Fruit fly (Drosophila melanogaster) whole organism, prepupa: ENCODE results near the gene FER.

Experiments
- Blimp-1 ChIP-seq: fragments of 200-800 bp; sonication (Bioruptor generic); optimal IDR thresholded peaks from 3 replicates; lab custom pipeline; 2017; ENCODE audit warnings: missing biosample characterization, missing genetic modification characterization, mild to moderate bottlenecking, moderate library complexity, missing genetic modification reagents
- CG11294 ChIP-seq: fragments of 200-800 bp; sonication (Bioruptor generic); IDR thresholded peaks from 2 replicates; pipeline ENCODE4 v1.3.6; 2022; ENCODE audit warnings: missing biosample characterization, missing genetic modification characterization
- CG11762 ChIP-seq: fragments of 200-800 bp; sonication (Bioruptor generic); optimal IDR thresholded peaks from 3 replicates; lab custom pipeline; 2016; ENCODE audit warnings: missing biosample characterization, missing genetic modification characterization; ENCODE audit not compliant: insufficient read depth
- CG11902 ChIP-seq: fragments of 200-800 bp; sonication (Bioruptor generic); optimal IDR thresholded peaks from 3 replicates; lab custom pipeline; 2016; ENCODE audit warnings: missing biosample characterization, missing genetic modification characterization
- CG15336 ChIP-seq: fragments of 200-800 bp; sonication (Bioruptor generic); IDR thresholded peaks from 2 replicates; pipeline ENCODE4 v1.3.6; 2022; ENCODE audit warnings: missing biosample characterization, missing genetic modification characterization
- CG1621 ChIP-seq: fragments of 200-800 bp; sonication (Bioruptor generic); optimal IDR thresholded peaks from 3 replicates; lab custom pipeline; 2018; ENCODE audit warnings: missing biosample characterization, mild to moderate bottlenecking, missing genetic modification characterization
- CG16779 ChIP-seq: fragments of 200-800 bp; sonication (Bioruptor generic); optimal IDR thresholded peaks from 3 replicates; lab custom pipeline; 2017; ENCODE audit warnings: missing biosample characterization, mild to moderate bottlenecking, missing genetic modification characterization
- CG31627 ChIP-seq: fragments of 200-800 bp; sonication (Bioruptor generic); optimal IDR thresholded peaks from 3 replicates; lab custom pipeline; 2016; ENCODE audit warnings: missing biosample characterization, missing genetic modification characterization
- CG32006 ChIP-seq: fragments of 200-800 bp; sonication (Bioruptor generic); optimal IDR thresholded peaks from 3 replicates; lab custom pipeline; 2017; ENCODE audit warnings: missing biosample characterization, mild to moderate bottlenecking, missing genetic modification characterization
- CG3919 ChIP-seq: fragments of 200-800 bp; sonication (Bioruptor generic); optimal IDR thresholded peaks from 3 replicates; lab custom pipeline; 2016; ENCODE audit warnings: missing biosample characterization, missing genetic modification characterization
- CG6163 ChIP-seq: fragments of 200-800 bp; sonication (Bioruptor generic); IDR thresholded peaks from 3 replicates; pipeline ENCODE4 v1.3.6; 2022; ENCODE audit warnings: missing biosample characterization, missing genetic modification characterization
- CG6792 ChIP-seq: fragments of 200-800 bp; sonication (Bioruptor generic); optimal IDR thresholded peaks from 3 replicates; lab custom pipeline; 2016; ENCODE audit warnings: missing biosample characterization, missing genetic modification characterization
- CG6808 ChIP-seq: fragments of 200-800 bp; sonication (Bioruptor generic); optimal IDR thresholded peaks from 3 replicates; lab custom pipeline; 2017; ENCODE audit warnings: missing biosample characterization, missing genetic modification characterization, mild to moderate bottlenecking, moderate library complexity, missing genetic modification reagents
- CG6854 ChIP-seq: fragments of 200-800 bp; sonication (Bioruptor generic); optimal IDR thresholded peaks from 2 replicates; lab custom pipeline; 2017; ENCODE audit warnings: missing biosample characterization, mild to moderate bottlenecking, missing genetic modification characterization
- CG7368 ChIP-seq: fragments of 200-800 bp; sonication (Bioruptor generic); optimal IDR thresholded peaks from 3 replicates; lab custom pipeline; 2016; ENCODE audit warnings: missing biosample characterization, missing genetic modification characterization
- CG8119 ChIP-seq: fragments of 200-800 bp; sonication (Bioruptor generic); IDR thresholded peaks from 3 replicates; pipeline ENCODE4 v1.3.6; 2022; ENCODE audit warnings: missing biosample characterization, missing genetic modification characterization
- CG8319 ChIP-seq: fragments of 200-800 bp; sonication (Bioruptor generic); optimal IDR thresholded peaks from 3 replicates; lab custom pipeline; 2016; ENCODE audit warnings: missing biosample characterization, missing genetic modification characterization
- CG8632 ChIP-seq: fragments of 200-800 bp; sonication (Bioruptor generic); optimal IDR thresholded peaks from 3 replicates; lab custom pipeline; 2016; ENCODE audit warnings: missing biosample characterization, missing genetic modification characterization
- CG9139 ChIP-seq: fragments of 200-800 bp; sonication (Bioruptor generic); optimal IDR thresholded peaks from 3 replicates; lab custom pipeline; 2017; ENCODE audit warnings: missing biosample characterization, mild to moderate bottlenecking, missing genetic modification characterization
- Eip78C ChIP-seq: fragments of 200-800 bp; sonication (Bioruptor generic); peaks from one replicate; lab custom pipeline; 2016; ENCODE audit warnings: missing biosample characterization, missing genetic modification characterization
- Eip93F ChIP-seq: fragments of 200-800 bp; sonication (Bioruptor generic); optimal IDR thresholded peaks from 2 replicates; lab custom pipeline; 2016; ENCODE audit warnings: missing biosample characterization, mild to moderate bottlenecking, missing genetic modification characterization
- Ets21C ChIP-seq: fragments of 200-800 bp; sonication (Bioruptor generic); optimal IDR thresholded peaks from 3 replicates; lab custom pipeline; 2016; ENCODE audit warnings: missing biosample characterization, missing genetic modification characterization
- Ets96B ChIP-seq: fragments of 200-800 bp; optimal IDR thresholded peaks from 2 replicates; lab custom pipeline; 2019; ENCODE audit warnings: missing biosample characterization, mild to moderate bottlenecking, missing genetic modification characterization, moderate library complexity
- Hr39 ChIP-seq: fragments of 200-800 bp; sonication (Bioruptor generic); optimal IDR thresholded peaks from 2 replicates; lab custom pipeline; 2016; ENCODE audit warnings: missing biosample characterization, missing genetic modification characterization
- Hr4 ChIP-seq: fragments of 200-800 bp; sonication (Bioruptor generic); optimal IDR thresholded peaks from 3 replicates; lab custom pipeline; 2016; ENCODE audit warnings: missing biosample characterization, missing genetic modification characterization
- Met ChIP-seq: fragments of 200-800 bp; sonication (Bioruptor generic); optimal IDR thresholded peaks from 3 replicates; lab custom pipeline; 2016; ENCODE audit warnings: missing biosample characterization, missing genetic modification characterization
- Smox ChIP-seq: fragments of 200-800 bp; sonication (Bioruptor generic); optimal IDR thresholded peaks from 3 replicates; lab custom pipeline; 2016; ENCODE audit warnings: missing biosample characterization, missing genetic modification characterization
- Sox14 ChIP-seq: fragments of 200-800 bp; sonication (Bioruptor generic); optimal IDR thresholded peaks from 3 replicates; lab custom pipeline; 2016; ENCODE audit warnings: missing biosample characterization, missing genetic modification characterization
- acj6 ChIP-seq: fragments of 200-800 bp; sonication (Bioruptor generic); optimal IDR thresholded peaks from 3 replicates; lab custom pipeline; 2016; ENCODE audit warnings: missing biosample characterization, missing genetic modification characterization
- eg ChIP-seq: fragments of 200-800 bp; sonication (Bioruptor generic); IDR thresholded peaks from 3 replicates; pipeline ENCODE4 v1.3.6; 2022; ENCODE audit warnings: missing biosample characterization, missing genetic modification characterization
- esn ChIP-seq: fragments of 200-800 bp; sonication (Bioruptor generic); optimal IDR thresholded peaks from 2 replicates; lab custom pipeline; 2016; ENCODE audit warnings: missing biosample characterization, mild to moderate bottlenecking, missing genetic modification characterization, moderate library complexity
- fd59A ChIP-seq: fragments of 200-800 bp; sonication (Bioruptor generic); optimal IDR thresholded peaks from 2 replicates; lab custom pipeline; 2017; ENCODE audit warnings: missing biosample characterization, mild to moderate bottlenecking, missing genetic modification characterization, missing genetic modification reagents
- fd85E ChIP-seq: fragments of 200-800 bp; sonication (Bioruptor generic); optimal IDR thresholded peaks from 3 replicates; lab custom pipeline; 2016; ENCODE audit warnings: missing biosample characterization, missing genetic modification characterization
- fkh ChIP-seq: fragments of 200-800 bp; sonication (Bioruptor generic); optimal IDR thresholded peaks from 3 replicates; lab custom pipeline; 2017; ENCODE audit warnings: missing biosample characterization, mild to moderate bottlenecking, missing genetic modification characterization, moderate library complexity
- lz ChIP-seq: fragments of 200-800 bp; sonication (Bioruptor generic); optimal IDR thresholded peaks from 3 replicates; lab custom pipeline; 2016; ENCODE audit warnings: missing biosample characterization, missing genetic modification characterization
- pdm3 ChIP-seq: fragments of 200-800 bp; sonication (Bioruptor generic); optimal IDR thresholded peaks from 3 replicates; lab custom pipeline; 2016; ENCODE audit warnings: missing biosample characterization, missing genetic modification characterization
- salr ChIP-seq, 2 experiments: fragments of 200-800 bp; sonication (Bioruptor generic); optimal IDR thresholded peaks; 3 replicates each; lab custom pipeline; 2016 to 2018; ENCODE audit warnings: missing biosample characterization in 2 of 2, missing genetic modification characterization in 2 of 2, mild to moderate bottlenecking in 1 of 2
- spab ChIP-seq: fragments of 200-800 bp; sonication (Bioruptor generic); optimal IDR thresholded peaks from 2 replicates; lab custom pipeline; 2017; ENCODE audit warnings: missing biosample characterization, mild to moderate bottlenecking, missing genetic modification characterization, missing genetic modification reagents
- ss ChIP-seq, 2 experiments: fragments of 200-800 bp; sonication (Bioruptor generic); optimal IDR thresholded peaks; 2 replicates in 1 of 2; 3 replicates in 1 of 2; lab custom pipeline; 2017 to 2018; ENCODE audit warnings: mild to moderate bottlenecking in 2 of 2, missing biosample characterization in 2 of 2, missing genetic modification characterization in 2 of 2, moderate library complexity in 1 of 2
- vri ChIP-seq: fragments of 200-800 bp; sonication (Bioruptor generic); optimal IDR thresholded peaks from 3 replicates; lab custom pipeline; 2016; ENCODE audit warnings: missing biosample characterization, mild to moderate bottlenecking, missing genetic modification characterization

The FER gene

DNA sequence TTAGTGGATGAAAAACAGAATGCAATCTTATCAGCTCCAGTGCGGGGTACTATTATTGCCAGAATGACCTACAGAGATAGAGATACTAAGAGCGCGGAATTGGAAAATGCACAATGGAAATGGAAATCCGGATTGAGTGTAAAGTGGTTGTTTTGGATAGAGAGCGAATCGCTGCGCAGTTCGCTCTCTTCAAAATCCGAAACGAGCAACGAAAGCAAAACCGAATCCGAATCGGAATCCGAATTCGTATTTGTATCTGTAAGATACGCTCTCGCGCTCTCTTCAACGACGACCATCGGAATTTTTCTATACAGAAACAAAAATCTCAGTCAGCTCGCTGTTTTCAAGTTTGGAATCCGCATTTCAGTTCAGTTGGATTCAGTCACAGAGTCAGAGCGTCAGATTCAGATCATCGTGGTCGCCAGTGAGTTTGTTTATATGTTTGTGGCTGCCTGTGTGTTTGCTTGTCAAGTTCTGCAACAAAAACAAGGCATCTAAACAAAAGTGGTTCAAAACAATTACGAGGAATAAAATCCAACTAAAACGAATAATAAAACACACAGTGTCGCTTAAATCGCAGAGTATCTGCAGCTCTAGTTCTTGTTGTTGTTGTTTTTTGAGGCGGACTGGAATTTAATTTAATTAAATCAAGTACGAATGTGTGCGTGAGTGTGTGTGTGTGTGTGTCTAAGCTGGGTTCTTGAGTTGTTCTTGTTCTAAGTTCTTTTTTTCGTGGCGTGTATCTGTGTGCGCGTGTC, 23.4 kb upstream of the FER start, which contains the start of gene ps:
Gene ps, plus strand, starts transcription at position 364 of the 758 bp plus-strand sequence.
- TF ChIP-seq CG16779 (peak; percentile 60), CG8319 (no peak), esn (peak; percentile 42), CG11294 (GFP tag; lab: Robert Waterston, UW) (no peak), CG6808 (no peak), CG8119 (GFP tag; lab: Robert Waterston, UW) (no peak), salr (GFP tag; optimal IDR thresholded peaks at IDR 0.05; lab: Kevin White, UChicago) (no peak), fd59A (GFP tag; lab: Kevin White, UChicago) (no peak), CG7368 (GFP tag; lab: Kevin White, UChicago) (no peak), CG6163 (GFP tag; lab: Robert Waterston, UW) (no peak), Ets21C (GFP tag; lab: Kevin White, UChicago) (no peak), acj6 (GFP tag; lab: Kevin White, UChicago) (no peak), CG15336 (GFP tag; lab: Robert Waterston, UW) (no peak), CG6854 (GFP tag; lab: Kevin White, UChicago) (peak; percentile 75), CG31627 (GFP tag; lab: Kevin White, UChicago) (no peak), CG6792 (GFP tag; lab: Kevin White, UChicago) (no peak), ss (GFP tag; optimal IDR thresholded peaks at IDR 0.05; lab: Kevin White, UChicago) (peak in 1 of 2 experiments; percentile 48), Eip93F (GFP tag; lab: Kevin White, UChicago) (no peak), Smox (GFP tag; lab: Kevin White, UChicago) (no peak), CG11762 (no peak), fkh (GFP tag; lab: Kevin White, UChicago) (peak; percentile 39), CG9139 (GFP tag; lab: Kevin White, UChicago) (peak; percentile 16), CG1621 (tag; lab: Kevin White, UChicago) (peak; percentile 49), lz (GFP tag; lab: Kevin White, UChicago) (no peak), eg (no peak), Hr39 (GFP tag; lab: Kevin White, UChicago) (no peak), CG8632 (GFP tag; lab: Kevin White, UChicago) (no peak), Sox14 (peak; percentile 54), Hr4 (GFP tag; lab: Kevin White, UChicago) (no peak), pdm3 (GFP tag; lab: Kevin White, UChicago) (no peak), Eip78C (GFP tag; lab: Kevin White, UChicago) (peak; percentile 80), CG3919 (GFP tag; lab: Kevin White, UChicago) (no peak), Blimp-1 (GFP tag; lab: Kevin White, UChicago) (peak; percentile 57), CG11902 (GFP tag; lab: Kevin White, UChicago) (no peak), vri (GFP tag; lab: Kevin White, UChicago) (peak; percentile 12), fd85E (GFP tag; lab: Kevin White, UChicago) (peak; percentile 53), CG32006 (no peak)

DNA sequence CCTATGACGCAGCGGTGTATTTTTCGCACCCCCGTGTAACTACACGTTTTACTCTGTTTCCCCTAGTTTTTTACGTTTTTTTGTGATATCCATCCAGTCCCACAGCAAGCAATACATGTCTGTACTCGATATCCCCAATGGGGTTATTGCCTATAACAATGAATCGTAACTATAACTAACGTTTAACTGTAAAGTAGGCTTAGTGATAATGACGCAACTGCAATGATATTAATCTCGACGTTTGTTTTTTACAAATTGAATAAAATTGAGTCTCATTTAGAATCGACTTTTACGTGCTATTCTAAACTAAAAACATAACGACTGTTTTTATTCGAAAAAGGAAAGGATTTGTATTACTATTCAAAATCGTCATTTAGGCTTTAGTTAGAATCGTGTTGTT, 22.6 kb upstream of the FER start:
- TF ChIP-seq Ets96B, result no peak
- TF ChIP-seq Met (GFP tag; lab: Kevin White, UChicago), result no peak
- TF ChIP-seq spab (GFP tag; lab: Kevin White, UChicago), result no peak
